Fruit fly (Drosophila melanogaster) whole organism, wandering third instar larva: ENCODE data around the gene Sumo.

Source experiments
- Rel ChIP-seq, 2 experiments: fragments of 200-800 bp; sonication (Bioruptor generic) in 1 of 2; optimal IDR thresholded peaks; 2 replicates in 1 of 2; 3 replicates in 1 of 2; lab custom pipeline; 2016 to 2019; ENCODE audit warnings: mild to moderate bottlenecking in 2 of 2, missing biosample characterization in 2 of 2, missing genetic modification characterization in 2 of 2, moderate library complexity in 1 of 2
- h ChIP-seq: fragments of 200-800 bp; sonication (Bioruptor generic); optimal IDR thresholded peaks from 3 replicates; lab custom pipeline; 2016; ENCODE audit warnings: missing biosample characterization, mild to moderate bottlenecking, missing genetic modification characterization

dm6 chr2L:6968013-6968517 lies 621 bp upstream of the Sumo start:
- TF ChIP-seq h (GFP tag; lab: Kevin White, UChicago) (peak; percentile 76), Rel (GFP tag; optimal IDR thresholded peaks at IDR 0.05; lab: Kevin White, UChicago) (no peak), Rel (tag; optimal IDR thresholded peaks at IDR 0.05; lab: Kevin White, UChicago) (no peak)
